Worm (Caenorhabditis elegans): Measurements from ENCODE around the gene aagr-1.

The aagr-1 gene

DNA sequence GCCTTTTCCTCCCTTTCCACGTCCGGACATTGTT lies 32.5 kb upstream of the aagr-1 start, which contains the start of gene his-31 (continued):
- TF ChIP-seq him-1 (tag; optimal IDR thresholded peaks at IDR 0.05) = no peak

DNA sequence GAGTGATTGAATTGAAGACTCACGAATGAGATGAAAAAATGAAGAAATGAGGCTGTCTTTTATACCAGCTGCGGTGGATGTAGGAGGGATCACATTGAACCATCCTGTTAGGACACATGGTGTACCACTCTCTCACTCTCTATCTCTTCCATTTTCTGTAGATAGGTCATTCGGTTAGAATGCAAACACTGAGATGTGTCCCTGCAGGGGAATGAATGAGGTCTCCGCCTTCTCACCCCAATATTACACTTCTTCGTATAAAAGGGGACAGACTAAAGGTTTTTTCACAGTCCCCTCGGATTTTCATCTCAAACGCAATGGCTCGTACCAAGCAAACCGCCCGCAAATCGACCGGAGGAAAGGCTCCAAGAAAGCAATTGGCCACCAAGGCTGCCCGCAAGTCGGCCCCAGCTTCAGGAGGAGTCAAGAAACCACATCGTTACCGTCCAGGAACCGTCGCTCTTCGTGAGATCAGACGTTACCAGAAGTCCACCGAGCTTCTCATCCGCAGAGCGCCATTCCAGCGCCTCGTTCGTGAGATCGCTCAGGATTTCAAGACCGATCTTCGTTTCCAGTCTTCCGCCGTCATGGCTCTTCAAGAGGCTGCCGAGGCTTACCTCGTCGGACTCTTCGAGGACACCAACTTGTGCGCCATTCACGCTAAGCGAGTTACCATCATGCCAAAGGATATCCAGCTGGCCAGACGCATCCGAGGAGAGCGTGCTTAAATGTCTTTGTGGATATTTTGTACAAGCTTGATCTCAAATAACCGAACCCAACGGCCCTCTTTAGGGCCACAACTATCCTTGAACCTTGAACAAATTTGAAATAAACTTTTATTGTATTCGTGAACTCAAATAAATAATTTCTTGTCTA lies 32.1 kb upstream of the aagr-1 start, which contains the start of gene his-32:
Gene his-32 (plus strand): TSS at position 318 of the 876 bp plus-strand sequence.
- TF ChIP-seq F39B2.1 (GFP tag; IDR thresholded peaks at IDR 0.05) = peak; percentile 63; the same call in 1 of the 2 replicates
- peak; percentile 37; the same call in 1 of the 2 replicates for TF ChIP-seq ekl-4 (GFP tag; IDR thresholded peaks at IDR 0.05)
- no peak for TF ChIP-seq akir-1 (GFP tag; optimal IDR thresholded peaks at IDR 0.05)
- TF ChIP-seq ceh-27 (GFP tag; optimal IDR thresholded peaks at IDR 0.05) = no peak
- peak; percentile 44; the same call in 1 of the 2 replicates for TF ChIP-seq pbrm-1 (GFP tag; IDR thresholded peaks at IDR 0.05)
- no peak for TF ChIP-seq ZK185.1 (tag; optimal IDR thresholded peaks at IDR 0.05; ENCODE audit: poor library complexity, severe bottlenecking)
- TF ChIP-seq cebp-1 (GFP tag; IDR thresholded peaks at IDR 0.05) = no peak
- no peak for TF ChIP-seq cebp-1 (tag; optimal IDR thresholded peaks at IDR 0.05)
- TF ChIP-seq egrh-3 (GFP tag; IDR thresholded peaks at IDR 0.05) = peak; percentile 49; the same call in 1 of the 2 replicates

DNA sequence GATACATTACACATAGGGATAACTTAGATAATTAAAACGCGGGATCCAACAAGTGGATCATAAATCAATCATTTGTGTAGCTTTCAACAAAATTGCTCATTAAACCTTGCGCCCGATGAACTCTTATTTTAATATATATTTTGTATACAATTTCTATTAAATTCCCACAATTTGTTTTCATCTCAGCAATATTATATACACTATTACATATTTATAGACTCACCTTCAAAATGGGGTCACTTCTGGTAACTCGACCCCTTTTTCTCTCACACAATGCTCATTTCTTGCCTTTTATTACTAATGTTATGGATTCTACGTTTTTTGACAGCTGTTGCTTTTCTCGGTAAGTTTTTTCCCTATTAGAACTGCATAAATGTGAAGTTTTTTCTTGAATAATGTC lies 26.7 kb upstream of the aagr-1 start, which contains the start of gene lgc-6:
Gene lgc-6 (plus strand): TSS at position 301 of the 400 bp plus-strand sequence.
- TF ChIP-seq F39B2.1 (GFP tag; IDR thresholded peaks at IDR 0.05) (no peak), bed-1 (GFP tag; IDR thresholded peaks at IDR 0.05) (no peak), F10E7.11 (tag; optimal IDR thresholded peaks at IDR 0.05) (no peak), zim-3 (tag; optimal IDR thresholded peaks at IDR 0.05) (no peak), D2030.7 (GFP tag; IDR thresholded peaks at IDR 0.05) (no peak), sptf-2 (GFP tag; optimal IDR thresholded peaks at IDR 0.05) (no peak), dpl-1 (GFP tag; optimal IDR thresholded peaks at IDR 0.05) (no peak), madf-8 (GFP tag; conservative IDR thresholded peaks at IDR 0.05) (no peak), dox-1 (GFP tag; IDR thresholded peaks at IDR 0.05) (no peak), egrh-3 (GFP tag; IDR thresholded peaks at IDR 0.05) (no peak), pha-4 (tag; optimal IDR thresholded peaks at IDR 0.05) (no peak), ccch-3 (GFP tag; optimal IDR thresholded peaks at IDR 0.05) (no peak), rcor-1 (GFP tag; IDR thresholded peaks at IDR 0.05) (no peak)

ce11 chrIV:8342385-8342784 lies 23.9 kb upstream of the aagr-1 start, which contains the start of gene lgc-5:
TSS of gene lgc-5 (plus strand) at chrIV:8342685.
- no peak for TF ChIP-seq nhr-120 (GFP tag; IDR thresholded peaks at IDR 0.05)
- no peak for TF ChIP-seq F37B4.10 (GFP tag; IDR thresholded peaks at IDR 0.05)
- no peak for TF ChIP-seq ekl-4 (GFP tag; IDR thresholded peaks at IDR 0.05)
- no peak for TF ChIP-seq hrde-1 (tag; optimal IDR thresholded peaks at IDR 0.05; ENCODE audit: borderline replicate concordance)
- TF ChIP-seq aptf-2 (GFP tag; conservative IDR thresholded peaks at IDR 0.05) = no peak
- TF ChIP-seq Y79H2A.3 (GFP tag; conservative IDR thresholded peaks at IDR 0.05) = no peak
- TF ChIP-seq zim-3 (tag; optimal IDR thresholded peaks at IDR 0.05) = no peak
- no peak for TF ChIP-seq D2030.7 (GFP tag; IDR thresholded peaks at IDR 0.05)
- TF ChIP-seq lin-54 (GFP tag; optimal IDR thresholded peaks at IDR 0.05) = no peak

- TF ChIP-seq ztf-18 (tag; optimal IDR thresholded peaks at IDR 0.05) = no peak
- TF ChIP-seq lsl-1 (GFP tag; optimal IDR thresholded peaks at IDR 0.05) = no peak
- no peak for TF ChIP-seq mxl-1 (tag; optimal IDR thresholded peaks at IDR 0.05)
- no peak for TF ChIP-seq C06A6.2 (GFP tag; conservative IDR thresholded peaks at IDR 0.05)
- TF ChIP-seq T26A5.8 (tag; optimal IDR thresholded peaks at IDR 0.05) = no peak
- no peak for TF ChIP-seq bed-1 (GFP tag; IDR thresholded peaks at IDR 0.05)
- TF ChIP-seq F57A8.1 (GFP tag; optimal IDR thresholded peaks at IDR 0.05) = no peak
- TF ChIP-seq mes-4 (tag; optimal IDR thresholded peaks at IDR 0.05) = no peak
- TF ChIP-seq ccch-3 (GFP tag; optimal IDR thresholded peaks at IDR 0.05) = no peak
- no peak for TF ChIP-seq him-1 (tag; optimal IDR thresholded peaks at IDR 0.05)
- no peak for TF ChIP-seq F33H1.4 (GFP tag; IDR thresholded peaks at IDR 0.05)
- no peak for TF ChIP-seq cebp-2 (GFP tag; IDR thresholded peaks at IDR 0.05)
- TF ChIP-seq madf-3 (GFP tag; IDR thresholded peaks at IDR 0.05) = no peak
These were observed 20.8 kb upstream of the aagr-1 start, which contains the start of gene F17E9.5 for ce11 chrIV:8345518-8345917. TSS of gene F17E9.5 (plus strand) at chrIV:8345818.
